Worm (Caenorhabditis elegans) whole organism, L1 larva: ENCODE results near the gene K07E12.2.

Source experiments
- C04F5.9 ChIP-seq: sonication (generic microtip); optimal IDR thresholded peaks from 2 replicates; lab custom pipeline; 2016; ENCODE audit warnings: missing genetic modification characterization, missing compliant biosample characterization
- C34B4.2 ChIP-seq: sonication (generic microtip); optimal IDR thresholded peaks from 2 replicates; lab custom pipeline; 2017; ENCODE audit warnings: mild to moderate bottlenecking, missing genetic modification characterization, missing compliant biosample characterization
- F16B12.6 ChIP-seq: fragments of 150-350 bp; optimal IDR thresholded peaks from 2 replicates; lab custom pipeline; 2014; ENCODE audit warnings: missing biosample characterization, missing genetic modification characterization
- Y116A8C.19 ChIP-seq: sonication (generic microtip); optimal IDR thresholded peaks from 2 replicates; lab custom pipeline; 2016; ENCODE audit warnings: missing compliant biosample characterization, missing genetic modification characterization, borderline replicate concordance
- ama-1 ChIP-seq: fragments of 150-350 bp; optimal IDR thresholded peaks from 2 replicates; lab custom pipeline; 2014
- blmp-1 ChIP-seq: fragments of 150-350 bp; optimal IDR thresholded peaks from 2 replicates; lab custom pipeline; 2014; ENCODE audit warnings: missing biosample characterization, missing genetic modification characterization
- ceh-90 ChIP-seq: sonication (generic microtip); optimal IDR thresholded peaks from 2 replicates; lab custom pipeline; 2016; ENCODE audit warnings: missing genetic modification characterization, missing compliant biosample characterization
- ces-1 ChIP-seq: fragments of 150-350 bp; optimal IDR thresholded peaks from 2 replicates; lab custom pipeline; 2014; ENCODE audit warnings: missing biosample characterization, missing genetic modification reagents, missing genetic modification characterization
- dpl-1 ChIP-seq, 3 experiments: fragments of 150-350 bp in 2 of 3; sonication (generic microtip) in 1 of 3; optimal IDR thresholded peaks; 2 replicates each; lab custom pipeline; 2014 to 2017; ENCODE audit warnings: missing biosample characterization in 3 of 3, missing genetic modification characterization in 3 of 3, missing genetic modification reagents in 3 of 3
- dsc-1 ChIP-seq: sonication (generic microtip); optimal IDR thresholded peaks from 2 replicates; lab custom pipeline; 2016; ENCODE audit warnings: mild to moderate bottlenecking, missing genetic modification characterization, missing compliant biosample characterization
- efl-1 ChIP-seq, 4 experiments: fragments of 150-350 bp; optimal IDR thresholded peaks in 3 of 4; peaks in 1 of 4; 1 replicate in 1 of 4; 2 replicates in 3 of 4; lab custom pipeline; 2014; ENCODE audit warnings: missing biosample characterization in 2 of 4, missing genetic modification characterization in 2 of 4, missing genetic modification reagents in 2 of 4
- elt-2 ChIP-seq: sonication (generic microtip); optimal IDR thresholded peaks from 2 replicates; lab custom pipeline; 2016; ENCODE audit warnings: missing genetic modification characterization, mild to moderate bottlenecking, inconsistent platforms, missing compliant biosample characterization, missing genetic modification reagents
- elt-3 ChIP-seq, 6 experiments: fragments of 150-350 bp in 1 of 6; sonication (generic microtip); optimal IDR thresholded peaks; 2 replicates each; lab custom pipeline; 2017 to 2018; ENCODE audit warnings: missing biosample characterization in 6 of 6, missing genetic modification characterization in 6 of 6, inconsistent platforms in 1 of 6
- ets-5 ChIP-seq: fragments of 200-800 bp; sonication (Bioruptor generic); IDR thresholded peaks from 2 replicates; pipeline ENCODE4 v1.3.6; 2022; ENCODE audit warnings: missing genetic modification characterization, missing compliant biosample characterization
- fkh-10 ChIP-seq: sonication (generic microtip); optimal IDR thresholded peaks from 2 replicates; lab custom pipeline; 2017; ENCODE audit warnings: missing biosample characterization, missing genetic modification reagents, missing genetic modification characterization
- fkh-4 ChIP-seq: sonication (generic microtip); optimal IDR thresholded peaks from 2 replicates; lab custom pipeline; 2016; ENCODE audit warnings: missing compliant biosample characterization, missing genetic modification characterization, borderline replicate concordance
- hlh-4 ChIP-seq: sonication (generic microtip); optimal IDR thresholded peaks from 2 replicates; lab custom pipeline; 2016; ENCODE audit warnings: mild to moderate bottlenecking, missing genetic modification characterization, missing compliant biosample characterization
- isw-1 ChIP-seq: fragments of 200-800 bp; sonication (Bioruptor generic); IDR thresholded peaks from 2 replicates; pipeline ENCODE4 v1.3.6; 2022; ENCODE audit warnings: missing genetic modification characterization, missing compliant biosample characterization
- lin-15B ChIP-seq: fragments of 150-350 bp; sonication (generic microtip); optimal IDR thresholded peaks from 3 replicates; lab custom pipeline; 2014; ENCODE audit warnings: missing biosample characterization, missing genetic modification characterization
- lin-35 ChIP-seq, 2 experiments: fragments of 150-350 bp; optimal IDR thresholded peaks; 2 replicates each; lab custom pipeline; 2014; ENCODE audit warnings: missing biosample characterization in 2 of 2, missing genetic modification characterization in 2 of 2, missing genetic modification reagents in 2 of 2
- lin-39 ChIP-seq: fragments of 150-350 bp; optimal IDR thresholded peaks from 2 replicates; lab custom pipeline; 2014; ENCODE audit warnings: missing biosample characterization, missing genetic modification reagents, missing genetic modification characterization
- lir-3 ChIP-seq: sonication (generic microtip); optimal IDR thresholded peaks from 2 replicates; lab custom pipeline; 2016; ENCODE audit warnings: mild to moderate bottlenecking, missing genetic modification characterization, moderate library complexity, missing compliant biosample characterization; ENCODE audit not compliant: poor library complexity
- lsy-2 ChIP-seq, 2 experiments: fragments of 150-350 bp; optimal IDR thresholded peaks; 2 replicates each; lab custom pipeline; 2014; ENCODE audit warnings: missing biosample characterization in 2 of 2, missing genetic modification characterization in 2 of 2
- mab-9 ChIP-seq: fragments of 200-800 bp; sonication (Bioruptor generic); IDR thresholded peaks from 2 replicates; pipeline ENCODE4 v1.3.6; 2022; ENCODE audit warnings: missing genetic modification reagents, missing genetic modification characterization, missing compliant biosample characterization
- mep-1 ChIP-seq: fragments of 150-350 bp; optimal IDR thresholded peaks from 2 replicates; lab custom pipeline; 2014; ENCODE audit warnings: missing biosample characterization, missing genetic modification characterization
- nhr-11 ChIP-seq: fragments of 150-350 bp; optimal IDR thresholded peaks from 2 replicates; lab custom pipeline; 2014; ENCODE audit warnings: missing biosample characterization, missing genetic modification characterization
- nhr-20 ChIP-seq: sonication (generic microtip); optimal IDR thresholded peaks from 2 replicates; lab custom pipeline; 2016; ENCODE audit warnings: mild to moderate bottlenecking, missing genetic modification characterization, missing compliant biosample characterization
- nhr-28 ChIP-seq: fragments of 150-350 bp; optimal IDR thresholded peaks from 2 replicates; lab custom pipeline; 2014; ENCODE audit warnings: missing biosample characterization, missing genetic modification characterization
- nhr-71 ChIP-seq: sonication (generic microtip); optimal IDR thresholded peaks from 2 replicates; lab custom pipeline; 2016; ENCODE audit warnings: mild to moderate bottlenecking, missing genetic modification characterization, moderate library complexity, missing compliant biosample characterization
- nhr-84 ChIP-seq: sonication (generic microtip); optimal IDR thresholded peaks from 2 replicates; lab custom pipeline; 2017; ENCODE audit warnings: missing biosample characterization, missing genetic modification characterization
- nhr-85 ChIP-seq: sonication (generic microtip); peaks from one replicate; lab custom pipeline; 2016; ENCODE audit warnings: missing genetic modification characterization, inconsistent platforms, missing compliant biosample characterization
- nhr-90 ChIP-seq: sonication (generic microtip); optimal IDR thresholded peaks from 2 replicates; lab custom pipeline; 2016; ENCODE audit warnings: mild to moderate bottlenecking, missing genetic modification characterization, missing compliant biosample characterization; ENCODE audit not compliant: poor library complexity
- pqm-1 ChIP-seq: sonication (generic microtip); optimal IDR thresholded peaks from 3 replicates; lab custom pipeline; 2017; ENCODE audit warnings: missing biosample characterization, missing genetic modification characterization
- rnt-1 ChIP-seq: sonication (generic microtip); optimal IDR thresholded peaks from 2 replicates; lab custom pipeline; 2016; ENCODE audit warnings: mild to moderate bottlenecking, missing genetic modification characterization, moderate library complexity, missing compliant biosample characterization
- snpc-4 ChIP-seq: fragments of 150-350 bp; optimal IDR thresholded peaks from 2 replicates; lab custom pipeline; 2014; ENCODE audit warnings: missing biosample characterization, missing genetic modification characterization
- snu-23 ChIP-seq: sonication (generic microtip); optimal IDR thresholded peaks from 2 replicates; lab custom pipeline; 2016; ENCODE audit warnings: missing genetic modification characterization, missing compliant biosample characterization
- sup-37 ChIP-seq: fragments of 200-800 bp; sonication (Bioruptor generic); optimal IDR thresholded peaks from 2 replicates; lab custom pipeline; 2018; ENCODE audit warnings: mild to moderate bottlenecking, missing genetic modification characterization, missing compliant biosample characterization
- swsn-7 ChIP-seq: sonication (generic microtip); optimal IDR thresholded peaks from 2 replicates; lab custom pipeline; 2016; ENCODE audit warnings: missing genetic modification characterization, missing compliant biosample characterization
- tbx-2 ChIP-seq: sonication (generic microtip); optimal IDR thresholded peaks from 2 replicates; lab custom pipeline; 2016; ENCODE audit warnings: missing genetic modification characterization, missing compliant biosample characterization
- unc-130 ChIP-seq: fragments of 150-350 bp; optimal IDR thresholded peaks from 2 replicates; lab custom pipeline; 2017; ENCODE audit warnings: missing biosample characterization, missing genetic modification characterization, inconsistent platforms
- unc-30 ChIP-seq: sonication (generic microtip); optimal IDR thresholded peaks from 2 replicates; lab custom pipeline; 2017; ENCODE audit warnings: missing biosample characterization, missing genetic modification characterization
- unc-98 ChIP-seq: fragments of 200-800 bp; sonication (Bioruptor generic); IDR thresholded peaks from 2 replicates; pipeline ENCODE4 v1.3.6; 2022; ENCODE audit warnings: missing genetic modification characterization, missing compliant biosample characterization

K07E12.2 gene

DNA sequence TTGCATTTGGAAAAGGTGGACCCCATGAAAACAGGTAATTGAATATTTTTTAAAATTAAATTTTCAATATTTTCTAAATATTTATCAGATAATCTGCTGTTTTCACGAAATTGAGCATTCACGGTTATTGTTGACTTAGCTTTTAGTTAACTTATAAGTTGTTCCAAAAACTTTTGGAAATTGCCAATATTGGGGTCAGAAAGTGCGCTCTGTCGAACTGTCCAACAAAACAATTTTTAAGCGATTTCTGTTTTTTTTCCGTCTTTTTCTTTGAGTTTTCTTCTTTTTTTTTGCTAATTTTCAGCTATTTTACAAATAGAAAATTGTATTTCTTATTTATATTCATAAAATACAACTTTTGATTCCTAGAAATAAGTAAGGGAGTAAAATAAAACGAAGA, 5.8 kb upstream of the K07E12.2 start:
- no peak for TF ChIP-seq rnt-1 (tag; lab: Kevin White, UChicago)
- TF ChIP-seq C34B4.2 = no peak
- TF ChIP-seq nhr-90 (tag; lab: Kevin White, UChicago) = no peak
- no peak for TF ChIP-seq pqm-1 (tag; lab: Kevin White, UChicago)
- TF ChIP-seq nhr-85 (tag; lab: Kevin White, UChicago) = no peak
- TF ChIP-seq swsn-7 (tag; lab: Kevin White, UChicago) = no peak
- no peak for TF ChIP-seq tbx-2
- TF ChIP-seq C04F5.9 (tag; lab: Kevin White, UChicago) = no peak
- peak in 1 of 2 experiments; percentile 41 for TF ChIP-seq efl-1 (optimal IDR thresholded peaks at IDR 0.05; lab: Kevin White, UChicago)
- TF ChIP-seq efl-1 (GFP tag; optimal IDR thresholded peaks at IDR 0.05 in 1 of 2; lab: Kevin White, UChicago) = peak; percentile 23 to 94
- TF ChIP-seq snu-23 (GFP tag; lab: Kevin White, UChicago) = no peak
- TF ChIP-seq lin-15B = no peak
- no peak for TF ChIP-seq ces-1 (GFP tag; lab: Kevin White, UChicago)
- no peak for TF ChIP-seq unc-98 (GFP tag; lab: Robert Waterston, UW)
- peak in 2 of 3 experiments; percentile 22 to 43 for TF ChIP-seq dpl-1 (GFP tag; optimal IDR thresholded peaks at IDR 0.05; lab: Kevin White, UChicago)
- TF ChIP-seq unc-30 = no peak
- TF ChIP-seq nhr-20 (tag; lab: Kevin White, UChicago) = no peak
- TF ChIP-seq elt-3 (tag; optimal IDR thresholded peaks at IDR 0.05; lab: Kevin White, UChicago) = peak in 1 of 6 experiments; percentile 12
- TF ChIP-seq ets-5 (GFP tag; lab: Robert Waterston, UW) = no peak
- TF ChIP-seq elt-2 = no peak
- TF ChIP-seq nhr-28 = no peak
- TF ChIP-seq nhr-84 (tag; lab: Kevin White, UChicago) = no peak
- no peak for TF ChIP-seq snpc-4 (tag; lab: Kevin White, UChicago)
- no peak for TF ChIP-seq sup-37 (GFP tag; lab: Kevin White, UChicago)
- no peak for TF ChIP-seq fkh-4 (tag; lab: Kevin White, UChicago)
- TF ChIP-seq lsy-2 (tag; optimal IDR thresholded peaks at IDR 0.05; lab: Kevin White, UChicago) = peak in 1 of 2 experiments; percentile 3
- peak in 1 of 2 experiments; percentile 51 for TF ChIP-seq lin-35 (GFP tag; optimal IDR thresholded peaks at IDR 0.05; lab: Kevin White, UChicago)
- no peak for TF ChIP-seq F16B12.6 (tag; lab: Kevin White, UChicago)
- no peak for TF ChIP-seq lir-3 (tag; lab: Kevin White, UChicago)
- no peak for TF ChIP-seq mep-1 (tag; lab: Kevin White, UChicago)
- TF ChIP-seq, all 84 proteins: peak for 5

DNA sequence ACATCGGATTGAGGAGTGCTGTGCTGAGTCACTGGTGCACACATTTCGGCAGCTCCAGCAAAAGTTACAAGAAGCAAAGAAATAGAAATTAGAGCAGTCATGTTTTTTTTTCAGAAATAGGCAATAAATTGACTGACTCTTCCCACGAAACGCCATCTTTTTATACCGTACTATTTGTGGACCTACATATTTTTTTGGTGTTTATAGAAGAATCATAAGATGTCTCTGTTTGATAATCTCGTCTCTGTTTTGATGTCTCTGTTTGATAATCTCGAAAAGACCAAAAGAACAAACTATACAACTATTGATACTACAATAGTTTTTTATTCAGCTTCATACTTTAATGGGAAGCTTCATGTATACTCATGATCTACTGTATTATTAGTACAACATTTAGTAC, 2.7 kb upstream of the K07E12.2 start, which contains the start of gene Y102E9.3:
Gene Y102E9.3 (minus strand): TSS at position 101 of the 400 bp plus-strand sequence.
- TF ChIP-seq hlh-4 (no peak), mab-9 (GFP tag; lab: Robert Waterston, UW) (no peak), unc-30 (no peak), unc-130 (no peak), nhr-11 (tag; lab: Kevin White, UChicago) (no peak), snpc-4 (tag; lab: Kevin White, UChicago) (no peak), lin-39 (tag; lab: Kevin White, UChicago) (no peak), Y116A8C.19 (no peak), blmp-1 (tag; lab: Kevin White, UChicago) (no peak), dsc-1 (tag; lab: Kevin White, UChicago) (no peak), lir-3 (tag; lab: Kevin White, UChicago) (no peak), nhr-71 (tag; lab: Kevin White, UChicago) (no peak), ama-1 (lab: Kevin White, UChicago) (no peak), nhr-28 (no peak), unc-98 (GFP tag; lab: Robert Waterston, UW) (no peak), isw-1 (GFP tag; lab: Robert Waterston, UW) (no peak), nhr-90 (tag; lab: Kevin White, UChicago) (no peak), elt-3 (tag; optimal IDR thresholded peaks at IDR 0.05; lab: Kevin White, UChicago) (no peak), fkh-10 (GFP tag; lab: Kevin White, UChicago) (no peak), ceh-90 (tag; lab: Kevin White, UChicago) (no peak)
